Fruit fly (Drosophila melanogaster): ENCODE measurements around the gene CG14324.

The CG14324 gene

DNA sequence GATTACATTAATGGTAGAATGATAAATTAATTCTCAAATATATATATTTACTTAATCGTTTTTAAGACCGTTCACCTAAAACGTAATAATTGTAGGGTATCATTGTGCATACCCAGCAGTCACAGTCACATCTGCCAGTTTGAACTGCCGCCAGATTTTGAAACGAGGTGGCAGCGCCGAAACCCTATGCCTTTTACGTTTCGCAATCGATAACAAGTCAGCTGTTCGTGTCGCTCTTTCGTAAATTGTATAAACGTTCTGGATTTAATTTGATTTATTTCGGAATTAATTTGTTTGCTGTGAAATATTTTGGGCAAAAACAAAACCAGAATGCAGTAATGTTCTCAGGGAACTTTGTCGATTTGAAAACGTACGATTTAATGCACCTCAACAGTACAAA lies 28.8 kb upstream of the CG14324 start, which contains the start of gene CG14322 (continued):
- no peak for TF ChIP-seq seq (GFP tag; IDR thresholded peaks at IDR 0.05)
- no peak for TF ChIP-seq ab (GFP tag; optimal IDR thresholded peaks at IDR 0.05)
- TF ChIP-seq dan (GFP tag; IDR thresholded peaks at IDR 0.05): no peak
- TF ChIP-seq CG16863 (GFP tag; optimal IDR thresholded peaks at IDR 0.05): no peak
- TF ChIP-seq ato (GFP tag; IDR thresholded peaks at IDR 0.05; ENCODE audit: partially characterized antibody): no peak
- no peak for TF ChIP-seq CG10274 (GFP tag; optimal IDR thresholded peaks at IDR 0.05)
- TF ChIP-seq prd (optimal IDR thresholded peaks at IDR 0.05): no peak
- TF ChIP-seq prd (GFP tag; IDR thresholded peaks at IDR 0.05): peak; percentile 49; the same call in 2 of the 3 replicates
- no peak for TF ChIP-seq ftz-f1 (GFP tag; optimal IDR thresholded peaks at IDR 0.05)
- no peak for TF ChIP-seq Dfd (GFP tag; optimal IDR thresholded peaks at IDR 0.05)
- peak; percentile 30 for TF ChIP-seq CG12391 (tag; optimal IDR thresholded peaks at IDR 0.05)
- no peak for TF ChIP-seq CG9727 (GFP tag; optimal IDR thresholded peaks at IDR 0.05)
- TF ChIP-seq toy (GFP tag; IDR thresholded peaks at IDR 0.05): no peak
- TF ChIP-seq CG11247 (GFP tag; IDR thresholded peaks at IDR 0.05): 0 out of 2 replicates have a peak, but pooled peaks have one; percentile 15
- peak; percentile 22 for TF ChIP-seq mam (GFP tag; optimal IDR thresholded peaks at IDR 0.05)
- TF ChIP-seq sima (GFP tag; optimal IDR thresholded peaks at IDR 0.05): no peak
- TF ChIP-seq CG10267 (tag; optimal IDR thresholded peaks at IDR 0.05): no peak
- TF ChIP-seq sens-2 (GFP tag; IDR thresholded peaks at IDR 0.05): no peak
- no peak for TF ChIP-seq jing (GFP tag; optimal IDR thresholded peaks at IDR 0.05)
- TF ChIP-seq CG17328 (GFP tag; IDR thresholded peaks at IDR 0.05): no peak
- no peak for TF ChIP-seq CG11560 (tag; IDR thresholded peaks at IDR 0.05)
- no peak for TF ChIP-seq CG14441 (GFP tag; IDR thresholded peaks at IDR 0.05)
- no peak for TF ChIP-seq dati (GFP tag; IDR thresholded peaks at IDR 0.05)
- no peak for TF ChIP-seq Side (GFP tag; optimal IDR thresholded peaks at IDR 0.05)
- TF ChIP-seq CG7963 (GFP tag; IDR thresholded peaks at IDR 0.05; ENCODE audit: partially characterized antibody): no peak
- no peak for TF ChIP-seq CG30020 (tag; optimal IDR thresholded peaks at IDR 0.05)
- TF ChIP-seq CG7839 (tag; optimal IDR thresholded peaks at IDR 0.05): no peak
- TF ChIP-seq CG32532 (GFP tag; IDR thresholded peaks at IDR 0.05): peak; percentile 44; the same call in 1 of the 2 replicates
- TF ChIP-seq CG18619 (GFP tag; optimal IDR thresholded peaks at IDR 0.05): no peak
- TF ChIP-seq CG7357 (GFP tag; IDR thresholded peaks at IDR 0.05): no peak
- TF ChIP-seq NfI (GFP tag; optimal IDR thresholded peaks at IDR 0.05): no peak
- TF ChIP-seq ap (GFP tag; IDR thresholded peaks at IDR 0.05): no peak
- no peak for TF ChIP-seq Drgx (GFP tag; IDR thresholded peaks at IDR 0.05)
- no peak for TF ChIP-seq Xrp1 (GFP tag; IDR thresholded peaks at IDR 0.05)
- TF ChIP-seq Nf-YB (GFP tag; optimal IDR thresholded peaks at IDR 0.05): no peak
- no peak for TF ChIP-seq fd3F (GFP tag; optimal IDR thresholded peaks at IDR 0.05)
- TF ChIP-seq CG6791 (GFP tag; IDR thresholded peaks at IDR 0.05; ENCODE audit: partially characterized antibody): no peak
- TF ChIP-seq exex (tag; optimal IDR thresholded peaks at IDR 0.05): no peak
- TF ChIP-seq grau (tag; optimal IDR thresholded peaks at IDR 0.05): peak; percentile 9
- TF ChIP-seq caup (GFP tag; optimal IDR thresholded peaks at IDR 0.05; ENCODE audit: severe bottlenecking): no peak
- no peak for TF ChIP-seq nom (GFP tag; optimal IDR thresholded peaks at IDR 0.05)
- TF ChIP-seq Hand (GFP tag; optimal IDR thresholded peaks at IDR 0.05): no peak
- TF ChIP-seq CG18764 (GFP tag; optimal IDR thresholded peaks at IDR 0.05): no peak
- peak; percentile 25 for TF ChIP-seq CG11504 (tag; optimal IDR thresholded peaks at IDR 0.05)
- TF ChIP-seq CG4730 (GFP tag; IDR thresholded peaks at IDR 0.05): no peak
- no peak for TF ChIP-seq ara (GFP tag; IDR thresholded peaks at IDR 0.05)
- TF ChIP-seq CG6765 (GFP tag; optimal IDR thresholded peaks at IDR 0.05): no peak
- TF ChIP-seq tap (tag; optimal IDR thresholded peaks at IDR 0.05): no peak
- TF ChIP-seq gsb-n (tag; optimal IDR thresholded peaks at IDR 0.05): no peak
- no peak for TF ChIP-seq CG33557 (GFP tag; optimal IDR thresholded peaks at IDR 0.05)
- TF ChIP-seq unc-4 (GFP tag; IDR thresholded peaks at IDR 0.05; ENCODE audit: partially characterized antibody): 0 out of 2 replicates have a peak, but pooled peaks have one; percentile 23

Data from whole organism, embryonic.